Fruit fly (Drosophila melanogaster) whole organism, prepupa: ENCODE data around the gene CG10232.
A peak's percentile ranks its signal among the peaks of the same experiment; 100 is the strongest.

Experiments
- Blimp-1 ChIP-seq: fragments of 200-800 bp; sonication (Bioruptor generic); optimal IDR thresholded peaks from 3 replicates; lab custom pipeline; 2017; ENCODE audit warnings: missing biosample characterization, missing genetic modification characterization, mild to moderate bottlenecking, moderate library complexity, missing genetic modification reagents
- CG10631 ChIP-seq: fragments of 200-800 bp; sonication (Bioruptor generic); optimal IDR thresholded peaks from 2 replicates; lab custom pipeline; 2016; ENCODE audit warnings: missing biosample characterization, missing genetic modification characterization
- CG11294 ChIP-seq: fragments of 200-800 bp; sonication (Bioruptor generic); IDR thresholded peaks from 2 replicates; pipeline ENCODE4 v1.3.6; 2022; ENCODE audit warnings: missing biosample characterization, missing genetic modification characterization
- CG11762 ChIP-seq: fragments of 200-800 bp; sonication (Bioruptor generic); optimal IDR thresholded peaks from 3 replicates; lab custom pipeline; 2016; ENCODE audit warnings: missing biosample characterization, missing genetic modification characterization; ENCODE audit not compliant: insufficient read depth
- CG15336 ChIP-seq: fragments of 200-800 bp; sonication (Bioruptor generic); IDR thresholded peaks from 2 replicates; pipeline ENCODE4 v1.3.6; 2022; ENCODE audit warnings: missing biosample characterization, missing genetic modification characterization
- CG1621 ChIP-seq: fragments of 200-800 bp; sonication (Bioruptor generic); optimal IDR thresholded peaks from 3 replicates; lab custom pipeline; 2018; ENCODE audit warnings: missing biosample characterization, mild to moderate bottlenecking, missing genetic modification characterization
- CG16779 ChIP-seq: fragments of 200-800 bp; sonication (Bioruptor generic); optimal IDR thresholded peaks from 3 replicates; lab custom pipeline; 2017; ENCODE audit warnings: missing biosample characterization, mild to moderate bottlenecking, missing genetic modification characterization
- CG31627 ChIP-seq: fragments of 200-800 bp; sonication (Bioruptor generic); optimal IDR thresholded peaks from 3 replicates; lab custom pipeline; 2016; ENCODE audit warnings: missing biosample characterization, missing genetic modification characterization
- CG32006 ChIP-seq: fragments of 200-800 bp; sonication (Bioruptor generic); optimal IDR thresholded peaks from 3 replicates; lab custom pipeline; 2017; ENCODE audit warnings: missing biosample characterization, mild to moderate bottlenecking, missing genetic modification characterization
- CG34406 ChIP-seq: fragments of 200-800 bp; sonication (Bioruptor generic); optimal IDR thresholded peaks from 3 replicates; lab custom pipeline; 2016; ENCODE audit warnings: missing biosample characterization, missing genetic modification characterization
- CG3919 ChIP-seq: fragments of 200-800 bp; sonication (Bioruptor generic); optimal IDR thresholded peaks from 3 replicates; lab custom pipeline; 2016; ENCODE audit warnings: missing biosample characterization, missing genetic modification characterization
- CG4318 ChIP-seq: fragments of 200-800 bp; sonication (Bioruptor generic); optimal IDR thresholded peaks from 3 replicates; lab custom pipeline; 2017; ENCODE audit warnings: missing biosample characterization, mild to moderate bottlenecking, missing genetic modification characterization
- CG6163 ChIP-seq: fragments of 200-800 bp; sonication (Bioruptor generic); IDR thresholded peaks from 3 replicates; pipeline ENCODE4 v1.3.6; 2022; ENCODE audit warnings: missing biosample characterization, missing genetic modification characterization
- CG6276 ChIP-seq: fragments of 200-800 bp; sonication (Bioruptor generic); optimal IDR thresholded peaks from 2 replicates; lab custom pipeline; 2017; ENCODE audit warnings: missing biosample characterization, mild to moderate bottlenecking, missing genetic modification characterization
- CG6792 ChIP-seq: fragments of 200-800 bp; sonication (Bioruptor generic); optimal IDR thresholded peaks from 3 replicates; lab custom pipeline; 2016; ENCODE audit warnings: missing biosample characterization, missing genetic modification characterization
- CG6808 ChIP-seq: fragments of 200-800 bp; sonication (Bioruptor generic); optimal IDR thresholded peaks from 3 replicates; lab custom pipeline; 2017; ENCODE audit warnings: missing biosample characterization, missing genetic modification characterization, mild to moderate bottlenecking, moderate library complexity, missing genetic modification reagents
- CG6854 ChIP-seq: fragments of 200-800 bp; sonication (Bioruptor generic); optimal IDR thresholded peaks from 2 replicates; lab custom pipeline; 2017; ENCODE audit warnings: missing biosample characterization, mild to moderate bottlenecking, missing genetic modification characterization
- CG8119 ChIP-seq: fragments of 200-800 bp; sonication (Bioruptor generic); IDR thresholded peaks from 3 replicates; pipeline ENCODE4 v1.3.6; 2022; ENCODE audit warnings: missing biosample characterization, missing genetic modification characterization
- CG8319 ChIP-seq: fragments of 200-800 bp; sonication (Bioruptor generic); optimal IDR thresholded peaks from 3 replicates; lab custom pipeline; 2016; ENCODE audit warnings: missing biosample characterization, missing genetic modification characterization
- CG8632 ChIP-seq: fragments of 200-800 bp; sonication (Bioruptor generic); optimal IDR thresholded peaks from 3 replicates; lab custom pipeline; 2016; ENCODE audit warnings: missing biosample characterization, missing genetic modification characterization
- CG9139 ChIP-seq: fragments of 200-800 bp; sonication (Bioruptor generic); optimal IDR thresholded peaks from 3 replicates; lab custom pipeline; 2017; ENCODE audit warnings: missing biosample characterization, mild to moderate bottlenecking, missing genetic modification characterization
- Eip78C ChIP-seq: fragments of 200-800 bp; sonication (Bioruptor generic); peaks from one replicate; lab custom pipeline; 2016; ENCODE audit warnings: missing biosample characterization, missing genetic modification characterization
- Eip93F ChIP-seq: fragments of 200-800 bp; sonication (Bioruptor generic); optimal IDR thresholded peaks from 2 replicates; lab custom pipeline; 2016; ENCODE audit warnings: missing biosample characterization, mild to moderate bottlenecking, missing genetic modification characterization
- Ets96B ChIP-seq: fragments of 200-800 bp; optimal IDR thresholded peaks from 2 replicates; lab custom pipeline; 2019; ENCODE audit warnings: missing biosample characterization, mild to moderate bottlenecking, missing genetic modification characterization, moderate library complexity
- Gug ChIP-seq: fragments of 200-800 bp; sonication (Bioruptor generic); IDR thresholded peaks from 2 replicates; pipeline ENCODE4 v1.3.6; 2022; ENCODE audit warnings: missing biosample characterization, missing genetic modification characterization
- Hr38 ChIP-seq: sonication (Bioruptor generic); optimal IDR thresholded peaks from 2 replicates; lab custom pipeline; 2016; ENCODE audit warnings: missing biosample characterization, missing genetic modification characterization
- Hr4 ChIP-seq: fragments of 200-800 bp; sonication (Bioruptor generic); optimal IDR thresholded peaks from 3 replicates; lab custom pipeline; 2016; ENCODE audit warnings: missing biosample characterization, missing genetic modification characterization
- Met ChIP-seq: fragments of 200-800 bp; sonication (Bioruptor generic); optimal IDR thresholded peaks from 3 replicates; lab custom pipeline; 2016; ENCODE audit warnings: missing biosample characterization, missing genetic modification characterization
- OdsH ChIP-seq: fragments of 200-800 bp; sonication (Bioruptor generic); optimal IDR thresholded peaks from 3 replicates; lab custom pipeline; 2016; ENCODE audit warnings: missing biosample characterization, missing genetic modification characterization
- Sox102F ChIP-seq: fragments of 200-800 bp; sonication (Bioruptor generic); optimal IDR thresholded peaks from 2 replicates; lab custom pipeline; 2016; ENCODE audit warnings: missing biosample characterization, mild to moderate bottlenecking, missing genetic modification characterization
- Sox15 ChIP-seq: fragments of 200-800 bp; sonication (Bioruptor generic); optimal IDR thresholded peaks from 3 replicates; lab custom pipeline; 2016; ENCODE audit warnings: missing biosample characterization, missing genetic modification characterization
- achi ChIP-seq: fragments of 200-800 bp; sonication (Bioruptor generic); optimal IDR thresholded peaks from 3 replicates; lab custom pipeline; 2016; ENCODE audit warnings: missing biosample characterization, missing genetic modification characterization
- cyc ChIP-seq: fragments of 200-800 bp; sonication (Bioruptor generic); optimal IDR thresholded peaks from 3 replicates; lab custom pipeline; 2016; ENCODE audit warnings: missing biosample characterization, missing genetic modification characterization
- dac ChIP-seq: fragments of 200-800 bp; sonication (Bioruptor generic); optimal IDR thresholded peaks from 2 replicates; lab custom pipeline; 2017; ENCODE audit warnings: missing biosample characterization, mild to moderate bottlenecking, missing genetic modification characterization
- eg ChIP-seq: fragments of 200-800 bp; sonication (Bioruptor generic); IDR thresholded peaks from 3 replicates; pipeline ENCODE4 v1.3.6; 2022; ENCODE audit warnings: missing biosample characterization, missing genetic modification characterization
- fd59A ChIP-seq: fragments of 200-800 bp; sonication (Bioruptor generic); optimal IDR thresholded peaks from 2 replicates; lab custom pipeline; 2017; ENCODE audit warnings: missing biosample characterization, mild to moderate bottlenecking, missing genetic modification characterization, missing genetic modification reagents
- fkh ChIP-seq: fragments of 200-800 bp; sonication (Bioruptor generic); optimal IDR thresholded peaks from 3 replicates; lab custom pipeline; 2017; ENCODE audit warnings: missing biosample characterization, mild to moderate bottlenecking, missing genetic modification characterization, moderate library complexity
- lz ChIP-seq: fragments of 200-800 bp; sonication (Bioruptor generic); optimal IDR thresholded peaks from 3 replicates; lab custom pipeline; 2016; ENCODE audit warnings: missing biosample characterization, missing genetic modification characterization
- ss ChIP-seq, 2 experiments: fragments of 200-800 bp; sonication (Bioruptor generic); optimal IDR thresholded peaks; 2 replicates in 1 of 2; 3 replicates in 1 of 2; lab custom pipeline; 2017 to 2018; ENCODE audit warnings: mild to moderate bottlenecking in 2 of 2, missing biosample characterization in 2 of 2, missing genetic modification characterization in 2 of 2, moderate library complexity in 1 of 2

CG10232 gene

DNA sequence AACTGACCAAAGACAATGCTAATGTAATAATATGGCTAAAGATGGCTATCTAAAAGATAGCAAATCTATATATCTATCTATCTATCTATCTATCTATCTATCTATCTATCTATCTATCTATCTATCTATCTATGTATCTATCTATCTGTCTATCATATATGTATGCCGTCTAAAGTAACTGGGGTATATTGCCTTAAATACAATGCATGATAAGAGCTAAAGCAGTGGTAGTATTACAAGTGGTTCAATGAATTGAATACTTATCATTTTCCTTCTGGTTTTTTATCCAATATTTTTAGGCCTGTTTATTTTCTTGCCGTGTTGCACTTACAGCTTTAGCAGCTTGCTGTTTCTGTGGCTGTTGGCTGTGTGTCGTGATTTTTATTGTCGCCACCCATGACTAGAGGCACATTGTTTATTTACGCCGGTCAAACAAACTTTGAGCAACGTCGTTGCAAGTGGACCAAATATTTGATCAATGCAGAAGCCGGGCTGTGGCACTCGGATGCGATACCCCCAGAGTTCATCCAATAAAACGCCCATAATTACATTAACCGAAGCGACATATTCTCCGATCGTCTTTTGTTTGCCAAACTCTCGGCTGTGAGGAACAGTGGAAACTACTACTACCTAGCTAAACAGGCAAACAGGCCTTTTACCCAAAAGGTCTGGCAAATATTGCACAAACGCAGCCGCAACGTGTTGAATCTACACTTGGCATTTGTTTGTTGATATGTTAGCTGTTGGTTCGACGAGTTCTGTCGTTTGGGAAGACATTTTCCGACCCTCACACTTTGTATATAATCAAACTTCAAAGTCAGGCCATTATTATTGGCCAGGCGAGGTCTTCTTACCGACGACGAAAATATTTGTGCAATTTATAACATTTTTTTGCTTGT lies 16.5 kb upstream of the CG10232 start (continued):
- peak; percentile 55 for TF ChIP-seq CG6808 (GFP tag; lab: Kevin White, UChicago)
- no peak for TF ChIP-seq fd59A (GFP tag; lab: Kevin White, UChicago)
- peak; percentile 47 for TF ChIP-seq CG6276
- peak; percentile 28 for TF ChIP-seq Ets96B (tag; lab: Kevin White, UChicago)
- peak; percentile 1 for TF ChIP-seq CG9139 (GFP tag; lab: Kevin White, UChicago)
- TF ChIP-seq fkh = peak; percentile 72
- TF ChIP-seq Hr4 (GFP tag; lab: Kevin White, UChicago) = peak; percentile 73
- TF ChIP-seq dac (GFP tag; lab: Kevin White, UChicago) = peak; percentile 1
- peak; percentile 52 for TF ChIP-seq CG4318 (GFP tag; lab: Kevin White, UChicago)
- TF ChIP-seq Met (GFP tag; lab: Kevin White, UChicago) = no peak
- no peak for TF ChIP-seq Blimp-1
- peak; percentile 41 for TF ChIP-seq CG8632 (GFP tag; lab: Kevin White, UChicago)
- no peak for TF ChIP-seq CG1621 (tag; lab: Kevin White, UChicago)
- no peak for TF ChIP-seq CG6854 (GFP tag; lab: Kevin White, UChicago)
- peak; percentile 48 for TF ChIP-seq CG15336 (GFP tag; lab: Robert Waterston, UW)
- TF ChIP-seq cyc (GFP tag; lab: Kevin White, UChicago) = no peak
- peak in 1 of 2 experiments; percentile 50 for TF ChIP-seq ss (GFP tag; optimal IDR thresholded peaks at IDR 0.05; lab: Kevin White, UChicago)
- TF ChIP-seq CG32006 (GFP tag; lab: Kevin White, UChicago) = peak; percentile 81
- TF ChIP-seq OdsH = peak; percentile 33
- no peak for TF ChIP-seq Eip93F (GFP tag; lab: Kevin White, UChicago)
- TF ChIP-seq CG10631 = peak; percentile 26

DNA sequence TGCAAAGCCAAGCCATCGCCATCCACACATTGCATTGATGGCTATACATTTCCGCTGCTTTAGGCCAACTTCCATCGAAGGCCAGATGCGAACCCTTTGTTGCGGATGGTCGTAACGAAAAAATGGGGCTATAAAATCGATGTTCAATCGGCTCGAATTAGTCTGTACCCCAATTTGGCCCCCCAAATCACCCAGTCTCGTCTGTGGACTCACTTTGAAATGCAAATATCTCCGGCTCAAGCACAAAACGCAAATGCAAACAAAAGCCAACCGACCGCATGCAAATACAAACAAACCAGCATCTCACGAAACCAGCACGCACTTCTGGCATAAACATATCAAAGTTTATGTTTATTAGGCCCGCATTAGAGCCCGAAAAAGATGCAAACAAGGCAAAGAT lies 14.9 kb upstream of the CG10232 start:
- no peak for TF ChIP-seq CG10631
- TF ChIP-seq fkh = peak; percentile 56
- TF ChIP-seq OdsH = no peak

- 0 out of 3 replicates have a peak, but pooled peaks have one; percentile 10 for TF ChIP-seq CG6163 (GFP tag; lab: Robert Waterston, UW)
- TF ChIP-seq ss (GFP tag; optimal IDR thresholded peaks at IDR 0.05; lab: Kevin White, UChicago) = peak in 1 of 2 experiments; percentile 11
- no peak for TF ChIP-seq CG4318 (GFP tag; lab: Kevin White, UChicago)
- TF ChIP-seq Eip78C (GFP tag; lab: Kevin White, UChicago) = peak; percentile 36
- TF ChIP-seq CG3919 (GFP tag; lab: Kevin White, UChicago) = no peak
- TF ChIP-seq CG16779 (tag; lab: Kevin White, UChicago) = no peak
These were observed 14.2 kb upstream of the CG10232 start for dm6 chr3R:23735648-23736047.

dm6 chr3R:23734573-23735404 lies 13.4 kb upstream of the CG10232 start:
- TF ChIP-seq CG4318 (GFP tag; lab: Kevin White, UChicago) (peak; percentile 29), eg (GFP tag; lab: Robert Waterston, UW) (peak; percentile 65), lz (GFP tag; lab: Kevin White, UChicago) (no peak), achi (GFP tag; lab: Kevin White, UChicago) (peak; percentile 40), Sox15 (GFP tag; lab: Kevin White, UChicago) (no peak), Gug (GFP tag; lab: Robert Waterston, UW) (no peak), CG10631 (no peak), CG8319 (GFP tag; lab: Kevin White, UChicago) (no peak), Hr38 (GFP tag; lab: Kevin White, UChicago) (no peak), ss (GFP tag; optimal IDR thresholded peaks at IDR 0.05; lab: Kevin White, UChicago) (peak; percentile 15 to 44), CG6854 (GFP tag; lab: Kevin White, UChicago) (no peak), CG1621 (tag; lab: Kevin White, UChicago) (no peak), Hr4 (GFP tag; lab: Kevin White, UChicago) (peak; percentile 69), Met (GFP tag; lab: Kevin White, UChicago) (no peak), cyc (GFP tag; lab: Kevin White, UChicago) (no peak), CG6163 (GFP tag; lab: Robert Waterston, UW) (0 out of 3 replicates have a peak, but pooled peaks have one; percentile 36), CG11294 (no peak), Sox102F (no peak), CG6792 (GFP tag; lab: Kevin White, UChicago) (peak; percentile 40), Ets96B (tag; lab: Kevin White, UChicago) (no peak), CG6276 (peak; percentile 71), CG15336 (GFP tag; lab: Robert Waterston, UW) (peak; percentile 62), CG8119 (peak; percentile 72), CG16779 (tag; lab: Kevin White, UChicago) (peak; percentile 52), CG34406 (GFP tag; lab: Kevin White, UChicago) (peak; percentile 35), CG31627 (GFP tag; lab: Kevin White, UChicago) (no peak), CG11762 (no peak)
